Fruit fly (Drosophila melanogaster): ENCODE data around the gene CG31036.

The CG31036 gene

dm6 chr3R:29858806-29859205 is 49.1 kb upstream of the CG31036 start, which contains the start of gene CG7824 (continued):
- TF ChIP-seq phol (tag; optimal IDR thresholded peaks at IDR 0.05) (peak; percentile 23), Antp (GFP tag; optimal IDR thresholded peaks at IDR 0.05) (no peak), dm (GFP tag; optimal IDR thresholded peaks at IDR 0.05) (peak; percentile 13), CG1792 (GFP tag; optimal IDR thresholded peaks at IDR 0.05) (no peak), Lhr (GFP tag; optimal IDR thresholded peaks at IDR 0.05) (peak; percentile 30), gsb-n (tag; optimal IDR thresholded peaks at IDR 0.05) (no peak), CG10543 (GFP tag; optimal IDR thresholded peaks at IDR 0.05) (no peak), amos (GFP tag; IDR thresholded peaks at IDR 0.05; ENCODE audit: partially characterized antibody) (peak; percentile 24; the same call in 1 of the 2 replicates), Rfx (GFP tag; IDR thresholded peaks at IDR 0.05) (0 out of 2 replicates have a peak, but pooled peaks have one; percentile 8), CG6254 (GFP tag; optimal IDR thresholded peaks at IDR 0.05) (no peak), CG8359 (GFP tag; optimal IDR thresholded peaks at IDR 0.05; ENCODE audit: borderline replicate concordance) (no peak), Dek (tag; optimal IDR thresholded peaks at IDR 0.05) (no peak), CG3995 (GFP tag; optimal IDR thresholded peaks at IDR 0.05) (no peak), CG14710 (tag; optimal IDR thresholded peaks at IDR 0.05) (peak; percentile 23), Vsx1 (GFP tag; optimal IDR thresholded peaks at IDR 0.05) (no peak), Dbx (GFP tag; IDR thresholded peaks at IDR 0.05) (no peak), MTF-1 (GFP tag; optimal IDR thresholded peaks at IDR 0.05; ENCODE audit: borderline replicate concordance) (no peak), CG3726 (GFP tag; IDR thresholded peaks at IDR 0.05) (no peak), CG3847 (GFP tag; IDR thresholded peaks at IDR 0.05) (no peak), CG5245 (GFP tag; optimal IDR thresholded peaks at IDR 0.05) (no peak), nau (GFP tag; optimal IDR thresholded peaks at IDR 0.05) (no peak), YL-1 (GFP tag; optimal IDR thresholded peaks at IDR 0.05) (no peak), B-H2 (GFP tag; optimal IDR thresholded peaks at IDR 0.05) (no peak), ab (GFP tag; optimal IDR thresholded peaks at IDR 0.05) (no peak), row (GFP tag; IDR thresholded peaks at IDR 0.05) (0 out of 3 replicates have a peak, but pooled peaks have one; percentile 20), CG11695 (GFP tag; IDR thresholded peaks at IDR 0.05) (no peak), abd-A (tag; optimal IDR thresholded peaks at IDR 0.05) (no peak), Dp (GFP tag; optimal IDR thresholded peaks at IDR 0.05) (peak; percentile 81), nmo (GFP tag; optimal IDR thresholded peaks at IDR 0.05) (no peak), GATAe (GFP tag; conservative IDR thresholded peaks at IDR 0.05) (no peak), tio (GFP tag; optimal IDR thresholded peaks at IDR 0.05) (no peak), Dip2 (GFP tag; IDR thresholded peaks at IDR 0.05) (no peak), CG7357 (GFP tag; IDR thresholded peaks at IDR 0.05) (no peak), vfl (GFP tag; optimal IDR thresholded peaks at IDR 0.05) (no peak), MESR4 (GFP tag; optimal IDR thresholded peaks at IDR 0.05) (peak; percentile 45), CG6654 (GFP tag; optimal IDR thresholded peaks at IDR 0.05) (no peak), twi (tag; optimal IDR thresholded peaks at IDR 0.05) (no peak), CG7928 (GFP tag; optimal IDR thresholded peaks at IDR 0.05) (peak; percentile 54), Fer3 (tag; optimal IDR thresholded peaks at IDR 0.05) (no peak), CG4854 (GFP tag; optimal IDR thresholded peaks at IDR 0.05) (no peak), dmrt99B (tag; optimal IDR thresholded peaks at IDR 0.05) (no peak), CG6689 (GFP tag; IDR thresholded peaks at IDR 0.05) (no peak), Mad (GFP tag; optimal IDR thresholded peaks at IDR 0.05) (no peak), CG10366 (GFP tag; IDR thresholded peaks at IDR 0.05) (no peak), CG1647 (GFP tag; optimal IDR thresholded peaks at IDR 0.05) (no peak), Hr78 (GFP tag; optimal IDR thresholded peaks at IDR 0.05) (no peak), CkIIα-i1 (GFP tag; IDR thresholded peaks at IDR 0.05) (no peak), ham (GFP tag; IDR thresholded peaks at IDR 0.05) (no peak), tna (GFP tag; IDR thresholded peaks at IDR 0.05; ENCODE audit: partially characterized antibody) (no peak), ash1 (GFP tag; optimal IDR thresholded peaks at IDR 0.05) (no peak), CG14441 (GFP tag; IDR thresholded peaks at IDR 0.05) (no peak)
